Fruit fly (Drosophila melanogaster) whole organism, embryonic: Measurements from ENCODE around the gene bor.

Experiments
- Atf3 ChIP-seq: fragments of 200-800 bp; sonication (Bioruptor generic); optimal IDR thresholded peaks from 3 replicates; lab custom pipeline; 2016; ENCODE audit warnings: missing biosample characterization, missing genetic modification characterization
- CG10654 ChIP-seq: fragments of 200-800 bp; sonication (Bioruptor generic); optimal IDR thresholded peaks from 2 replicates; lab custom pipeline; 2016; ENCODE audit warnings: missing biosample characterization, missing genetic modification characterization
- CG14965 ChIP-seq: fragments of 200-800 bp; sonication (Bioruptor generic); optimal IDR thresholded peaks from 2 replicates; lab custom pipeline; 2016; ENCODE audit warnings: missing biosample characterization, missing genetic modification characterization, borderline replicate concordance
- CG15269 ChIP-seq: fragments of 200-800 bp; sonication (Bioruptor generic); optimal IDR thresholded peaks from 2 replicates; lab custom pipeline; 2018; ENCODE audit warnings: missing biosample characterization, mild to moderate bottlenecking, missing genetic modification characterization, moderate library complexity
- CG1529 ChIP-seq: fragments of 200-800 bp; sonication (Bioruptor generic); optimal IDR thresholded peaks from 3 replicates; lab custom pipeline; 2018; ENCODE audit warnings: missing biosample characterization, missing genetic modification characterization
- CG17359 ChIP-seq: fragments of 200-800 bp; sonication (Bioruptor generic); optimal IDR thresholded peaks from 3 replicates; lab custom pipeline; 2018; ENCODE audit warnings: missing biosample characterization, mild to moderate bottlenecking, missing genetic modification characterization, moderate library complexity
- CG1832 ChIP-seq: fragments of 200-800 bp; sonication (Bioruptor generic); optimal IDR thresholded peaks from 2 replicates; lab custom pipeline; 2017; ENCODE audit warnings: missing biosample characterization, mild to moderate bottlenecking, missing genetic modification characterization, inconsistent platforms
- CG18476 ChIP-seq: fragments of 200-800 bp; sonication (Bioruptor generic); optimal IDR thresholded peaks from 2 replicates; lab custom pipeline; 2016; ENCODE audit warnings: missing biosample characterization, mild to moderate bottlenecking, missing genetic modification characterization
- CG2712 ChIP-seq: fragments of 200-800 bp; optimal IDR thresholded peaks from 3 replicates; lab custom pipeline; 2019; ENCODE audit warnings: missing biosample characterization, mild to moderate bottlenecking, missing genetic modification characterization, moderate library complexity
- CG2889 ChIP-seq: fragments of 200-800 bp; sonication (Bioruptor generic); IDR thresholded peaks from 3 replicates; pipeline ENCODE4 v1.3.6; 2022; ENCODE audit warnings: missing biosample characterization, missing genetic modification characterization
- CG30020 ChIP-seq: fragments of 200-800 bp; optimal IDR thresholded peaks from 2 replicates; lab custom pipeline; 2019; ENCODE audit warnings: missing biosample characterization, mild to moderate bottlenecking, missing genetic modification characterization, moderate library complexity
- CG31365 ChIP-seq: fragments of 200-800 bp; sonication (Bioruptor generic); optimal IDR thresholded peaks from 2 replicates; lab custom pipeline; 2018; ENCODE audit warnings: missing biosample characterization, mild to moderate bottlenecking, missing genetic modification characterization
- CG3163 ChIP-seq: fragments of 200-800 bp; sonication (Bioruptor generic); optimal IDR thresholded peaks from 3 replicates; lab custom pipeline; 2016; ENCODE audit warnings: missing biosample characterization, missing genetic modification characterization
- CG33213 ChIP-seq: fragments of 200-800 bp; sonication (Bioruptor generic); optimal IDR thresholded peaks from 3 replicates; lab custom pipeline; 2016; ENCODE audit warnings: missing biosample characterization, missing genetic modification characterization
- CG4328 ChIP-seq: fragments of 200-800 bp; sonication (Bioruptor generic); optimal IDR thresholded peaks from 3 replicates; lab custom pipeline; 2017; ENCODE audit warnings: missing biosample characterization, missing genetic modification reagents, missing genetic modification characterization
- CG4424 ChIP-seq: fragments of 200-800 bp; sonication (Bioruptor generic); optimal IDR thresholded peaks from 3 replicates; lab custom pipeline; 2016; ENCODE audit warnings: missing biosample characterization, missing genetic modification characterization
- CG7745 ChIP-seq: fragments of 200-800 bp; sonication (Bioruptor generic); optimal IDR thresholded peaks from 2 replicates; lab custom pipeline; 2018; ENCODE audit warnings: missing biosample characterization, mild to moderate bottlenecking, missing genetic modification characterization, moderate library complexity
- CG7839 ChIP-seq: fragments of 200-800 bp; sonication (Bioruptor generic); optimal IDR thresholded peaks from 3 replicates; lab custom pipeline; 2018; ENCODE audit warnings: missing biosample characterization, mild to moderate bottlenecking, missing genetic modification characterization, moderate library complexity
- CG7987 ChIP-seq: fragments of 200-800 bp; sonication (Bioruptor generic); optimal IDR thresholded peaks from 2 replicates; lab custom pipeline; 2018; ENCODE audit warnings: missing biosample characterization, mild to moderate bottlenecking, missing genetic modification characterization, moderate library complexity
- CG9215 ChIP-seq: fragments of 200-800 bp; sonication (Bioruptor generic); IDR thresholded peaks from 2 replicates; pipeline ENCODE4 v1.3.6; 2022; ENCODE audit warnings: missing biosample characterization, missing genetic modification characterization
- CG9727 ChIP-seq: fragments of 200-800 bp; sonication (Bioruptor generic); optimal IDR thresholded peaks from 3 replicates; lab custom pipeline; 2017; ENCODE audit warnings: missing biosample characterization, mild to moderate bottlenecking, missing genetic modification characterization
- D19A ChIP-seq: fragments of 200-800 bp; optimal IDR thresholded peaks from 3 replicates; lab custom pipeline; 2019; ENCODE audit warnings: missing biosample characterization, mild to moderate bottlenecking, missing genetic modification characterization, moderate library complexity
- Eip74EF ChIP-seq, 2 experiments: fragments of 200-800 bp in 1 of 2; fragments of >200 bp in 1 of 2; sonication (Bioruptor generic) in 1 of 2; optimal IDR thresholded peaks; 2 replicates each; lab custom pipeline; 2017 to 2019; ENCODE audit warnings: missing biosample characterization in 2 of 2, missing genetic modification characterization in 2 of 2, mild to moderate bottlenecking in 1 of 2, moderate library complexity in 1 of 2
- GATAe ChIP-seq: fragments of 200-800 bp; sonication (Bioruptor generic); conservative IDR thresholded peaks from 2 replicates; pipeline ENCODE4 v1.3.6; 2022; ENCODE audit warnings: missing biosample characterization, missing genetic modification characterization
- NC2β ChIP-seq: fragments of 200-800 bp; sonication (Bioruptor generic); optimal IDR thresholded peaks from 2 replicates; lab custom pipeline; 2016; ENCODE audit warnings: missing biosample characterization, missing genetic modification characterization
- NFAT ChIP-seq: fragments of 200-800 bp; sonication (Bioruptor generic); IDR thresholded peaks from 2 replicates; pipeline ENCODE4 v1.3.6; 2022; ENCODE audit warnings: missing biosample characterization, missing genetic modification characterization
- az2 ChIP-seq: fragments of 200-800 bp; sonication (Bioruptor generic); optimal IDR thresholded peaks from 3 replicates; lab custom pipeline; 2016; ENCODE audit warnings: missing biosample characterization, missing genetic modification characterization
- bigmax ChIP-seq: fragments of 200-800 bp; sonication (Bioruptor generic); optimal IDR thresholded peaks from 2 replicates; lab custom pipeline; 2018; ENCODE audit warnings: missing biosample characterization, mild to moderate bottlenecking, missing genetic modification characterization
- cad ChIP-seq: fragments of >200 bp; optimal IDR thresholded peaks from 2 replicates; lab custom pipeline; 2017; ENCODE audit warnings: missing biosample characterization, missing genetic modification characterization
- chinmo ChIP-seq: fragments of 200-800 bp; sonication (Bioruptor generic); IDR thresholded peaks from 4 replicates; pipeline ENCODE4 v1.3.6; 2022; ENCODE audit warnings: missing biosample characterization, missing genetic modification characterization; ENCODE audit not compliant: partially characterized antibody
- emc ChIP-seq: fragments of 200-800 bp; sonication (Bioruptor generic); optimal IDR thresholded peaks from 2 replicates; lab custom pipeline; 2016; ENCODE audit warnings: missing biosample characterization, missing genetic modification characterization
- ewg ChIP-seq: fragments of 200-800 bp; sonication (Bioruptor generic); optimal IDR thresholded peaks from 3 replicates; lab custom pipeline; 2017; ENCODE audit warnings: mild to moderate bottlenecking, missing biosample characterization, missing genetic modification reagents, missing genetic modification characterization
- fd102C ChIP-seq: fragments of 200-800 bp; sonication (Bioruptor generic); optimal IDR thresholded peaks from 2 replicates; lab custom pipeline; 2018; ENCODE audit warnings: missing biosample characterization, mild to moderate bottlenecking, missing genetic modification characterization, moderate library complexity
- fd96Cb ChIP-seq: fragments of 200-800 bp; sonication (Bioruptor generic); optimal IDR thresholded peaks from 2 replicates; lab custom pipeline; 2018; ENCODE audit warnings: missing biosample characterization, mild to moderate bottlenecking, missing genetic modification characterization, moderate library complexity
- ftz-f1 ChIP-seq: fragments of 200-800 bp; sonication (Bioruptor generic); optimal IDR thresholded peaks from 2 replicates; lab custom pipeline; 2016; ENCODE audit warnings: missing biosample characterization, missing genetic modification characterization
- fu2 ChIP-seq: fragments of 200-800 bp; sonication (Bioruptor generic); optimal IDR thresholded peaks from 2 replicates; lab custom pipeline; 2016; ENCODE audit warnings: missing biosample characterization, missing genetic modification characterization
- gce ChIP-seq: fragments of 200-800 bp; sonication (Bioruptor generic); IDR thresholded peaks from 3 replicates; pipeline ENCODE4 v1.3.6; 2022; ENCODE audit warnings: missing biosample characterization, missing genetic modification characterization
- inv ChIP-seq: fragments of 200-800 bp; sonication (Bioruptor generic); IDR thresholded peaks from 2 replicates; pipeline ENCODE4 v1.3.6; 2022; ENCODE audit warnings: missing biosample characterization, missing genetic modification characterization; ENCODE audit not compliant: partially characterized antibody
- jigr1 ChIP-seq: fragments of 200-800 bp; sonication (Bioruptor generic); IDR thresholded peaks from 3 replicates; pipeline ENCODE4 v1.3.6; 2022; ENCODE audit warnings: missing biosample characterization, missing genetic modification characterization
- nerfin-1 ChIP-seq: fragments of 200-800 bp; sonication (Bioruptor generic); optimal IDR thresholded peaks from 3 replicates; lab custom pipeline; 2019; ENCODE audit warnings: missing biosample characterization, mild to moderate bottlenecking, missing genetic modification characterization, moderate library complexity
- nom ChIP-seq: fragments of 200-800 bp; sonication (Bioruptor generic); optimal IDR thresholded peaks from 2 replicates; lab custom pipeline; 2017; ENCODE audit warnings: missing biosample characterization, missing genetic modification characterization, mild to moderate bottlenecking, moderate library complexity, missing genetic modification reagents
- sens ChIP-seq: fragments of 200-800 bp; sonication (Bioruptor generic); peaks from one replicate; lab custom pipeline; 2016; ENCODE audit warnings: missing biosample characterization, missing genetic modification characterization
- slou ChIP-seq: fragments of 200-800 bp; sonication (Bioruptor generic); optimal IDR thresholded peaks from 3 replicates; lab custom pipeline; 2016; ENCODE audit warnings: missing biosample characterization, missing genetic modification characterization
- twi ChIP-seq: fragments of 200-800 bp; optimal IDR thresholded peaks from 2 replicates; lab custom pipeline; 2019; ENCODE audit warnings: missing biosample characterization, mild to moderate bottlenecking, missing genetic modification characterization, moderate library complexity
- vnd ChIP-seq: fragments of 200-800 bp; sonication (Bioruptor generic); IDR thresholded peaks from 3 replicates; pipeline ENCODE4 v1.3.6; 2022; ENCODE audit warnings: missing biosample characterization, missing genetic modification characterization; ENCODE audit not compliant: partially characterized antibody
- wek ChIP-seq: fragments of 200-800 bp; sonication (Bioruptor generic); optimal IDR thresholded peaks from 3 replicates; lab custom pipeline; 2018; ENCODE audit warnings: missing biosample characterization, mild to moderate bottlenecking, missing genetic modification characterization, moderate library complexity
- wor ChIP-seq: fragments of 200-800 bp; sonication (Bioruptor generic); IDR thresholded peaks from 2 replicates; pipeline ENCODE4 v1.3.6; 2022; ENCODE audit warnings: missing biosample characterization, missing genetic modification characterization
- zfh1 ChIP-seq: fragments of 200-800 bp; sonication (Bioruptor generic); IDR thresholded peaks from 3 replicates; pipeline ENCODE4 v1.3.6; 2022; ENCODE audit warnings: missing biosample characterization, missing genetic modification characterization

bor gene

dm6 chr3R:16221359-16222299 lies 42.3 kb downstream of the bor start (continued):
- TF ChIP-seq CG15269 (tag; lab: Kevin White, UChicago) (peak; percentile 93), sens (peak; percentile 93), az2 (peak; percentile 87), inv (GFP tag; lab: Robert Waterston, UW) (no peak), wek (no peak), NC2β (peak; percentile 18), CG1529 (peak; percentile 87), twi (peak; percentile 94), ewg (GFP tag; lab: Kevin White, UChicago) (peak; percentile 86), jigr1 (GFP tag; lab: Robert Waterston, UW) (no peak; the same call in 2 of the 3 replicates), CG30020 (peak; percentile 87), CG17359 (tag; lab: Kevin White, UChicago) (peak; percentile 75), NFAT (GFP tag; lab: Robert Waterston, UW) (peak; percentile 79), CG7839 (tag; lab: Kevin White, UChicago) (peak; percentile 95), fu2 (GFP tag; lab: Kevin White, UChicago) (no peak), CG9727 (GFP tag; lab: Kevin White, UChicago) (peak; percentile 98), CG33213 (GFP tag; lab: Kevin White, UChicago) (no peak), wor (peak; percentile 57; the same call in 1 of the 2 replicates), GATAe (GFP tag; lab: Robert Waterston, UW) (peak; percentile 23; the same call in 1 of the 2 replicates), CG7745 (tag; lab: Kevin White, UChicago) (no peak), fd102C (GFP tag; lab: Kevin White, UChicago) (no peak), CG2712 (tag; lab: Kevin White, UChicago) (peak; percentile 95), CG14965 (GFP tag; lab: Kevin White, UChicago) (no peak), zfh1 (GFP tag; lab: Robert Waterston, UW) (peak; percentile 69), gce (GFP tag; lab: Robert Waterston, UW) (peak; percentile 64; the same call in 2 of the 3 replicates), slou (GFP tag; lab: Kevin White, UChicago) (peak; percentile 71), CG31365 (tag; lab: Kevin White, UChicago) (no peak), Atf3 (GFP tag; lab: Kevin White, UChicago) (no peak), cad (GFP tag; lab: Kevin White, UChicago) (no peak), CG7987 (GFP tag; lab: Kevin White, UChicago) (no peak), CG4424 (GFP tag; lab: Kevin White, UChicago) (peak; percentile 96), CG9215 (GFP tag; lab: Robert Waterston, UW) (peak; percentile 77), emc (GFP tag; lab: Kevin White, UChicago) (no peak), CG4328 (GFP tag; lab: Kevin White, UChicago) (peak; percentile 93), CG2889 (GFP tag; lab: Robert Waterston, UW) (peak; percentile 41; the same call in 2 of the 3 replicates), CG3163 (GFP tag; lab: Kevin White, UChicago) (no peak), vnd (no peak), D19A (tag; lab: Kevin White, UChicago) (peak; percentile 87), bigmax (GFP tag; lab: Kevin White, UChicago) (no peak), CG18476 (GFP tag; lab: Kevin White, UChicago) (peak; percentile 63), Eip74EF (GFP tag; optimal IDR thresholded peaks at IDR 0.05; lab: Kevin White, UChicago) (peak in 1 of 2 experiments; percentile 92), CG10654 (GFP tag; lab: Kevin White, UChicago) (peak; percentile 74), CG1832 (no peak), nom (GFP tag; lab: Kevin White, UChicago) (peak; percentile 66), chinmo (GFP tag; lab: Robert Waterston, UW) (peak; percentile 97), ftz-f1 (no peak), fd96Cb (peak; percentile 93), nerfin-1 (peak; percentile 92)
